Fruit fly (Drosophila melanogaster): ENCODE results near the gene CG44837.

DNA sequence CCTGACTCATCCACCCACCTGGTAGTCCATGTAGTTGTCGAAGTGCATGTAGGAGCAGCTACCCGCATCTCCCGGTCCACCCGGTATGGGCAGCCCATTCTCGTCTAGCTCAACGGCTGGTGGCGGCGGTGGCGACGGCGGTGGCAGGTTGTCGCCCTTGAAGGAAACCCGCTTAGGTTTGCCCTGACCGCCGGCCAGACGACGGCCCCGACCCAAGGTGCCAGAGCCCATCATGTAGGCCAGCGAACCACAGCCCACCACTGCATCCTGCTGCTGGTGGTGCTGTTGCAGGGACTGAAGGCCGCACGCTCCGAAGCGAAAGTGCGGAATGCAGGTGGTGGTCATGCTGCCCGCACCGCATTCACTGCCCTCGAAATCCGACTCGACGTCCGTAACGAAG is 76.4 kb downstream of the CG44837 start:
- TF ChIP-seq Sin3A (optimal IDR thresholded peaks at IDR 0.05), result no peak
- TF ChIP-seq h (optimal IDR thresholded peaks at IDR 0.05), result no peak
- TF ChIP-seq psq (optimal IDR thresholded peaks at IDR 0.05), result no peak
- TF ChIP-seq Myc (optimal IDR thresholded peaks at IDR 0.05), result no peak
- TF ChIP-seq insv (optimal IDR thresholded peaks at IDR 0.05), result no peak
- no peak for TF ChIP-seq ttk (optimal IDR thresholded peaks at IDR 0.05)

Data from Kc167 (cell line).